Worm (Caenorhabditis elegans): ENCODE data around the gene Y49F6B.6.

- TF ChIP-seq nhr-28 (tag; optimal IDR thresholded peaks at IDR 0.05) (no peak), duxl-1 (tag; optimal IDR thresholded peaks at IDR 0.05; ENCODE audit: poor library complexity) (no peak), vab-7 (GFP tag; IDR thresholded peaks at IDR 0.05) (no peak)
These were observed 39.3 kb downstream of the Y49F6B.6 start, which contains the start of gene Y49F6B.19 for ce11 chrII:3512240-3512639.
